Fruit fly (Drosophila melanogaster): Measurements from ENCODE around the gene CG9630.

DNA sequence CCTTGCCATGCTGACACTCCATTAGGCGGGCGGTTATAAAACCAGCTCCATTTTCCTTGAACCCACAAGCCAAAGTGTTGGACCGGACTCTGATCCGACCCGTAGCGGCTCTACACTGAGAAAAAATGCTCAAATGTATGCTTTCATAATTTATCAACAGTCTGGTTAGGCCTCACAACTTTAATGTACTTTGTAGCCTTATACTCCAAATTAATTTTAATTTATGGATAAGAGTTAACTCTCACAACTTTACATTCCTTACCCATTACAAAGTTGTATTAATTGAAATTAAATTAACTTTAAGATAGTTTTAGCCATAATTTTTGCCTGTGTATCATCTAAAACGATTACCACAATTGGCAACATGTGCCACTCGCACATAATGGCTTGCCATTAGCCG, 13.7 kb downstream of the CG9630 start:
- TF ChIP-seq EcR (GFP tag; optimal IDR thresholded peaks at IDR 0.05) (no peak), CG32121 (GFP tag; IDR thresholded peaks at IDR 0.05) (peak; percentile 53), CG12605 (GFP tag; IDR thresholded peaks at IDR 0.05) (peak; percentile 36; the same call in 1 of the 2 replicates)
